Fruit fly (Drosophila melanogaster) whole organism, embryonic: ENCODE data around the gene pnt.

ENCODE experiments used
- Blimp-1 ChIP-seq: fragments of 200-800 bp; sonication (Bioruptor generic); optimal IDR thresholded peaks from 3 replicates; lab custom pipeline; 2018; ENCODE audit warnings: missing biosample characterization, missing genetic modification characterization, mild to moderate bottlenecking, moderate library complexity, missing genetic modification reagents
- bbx ChIP-seq: fragments of 200-800 bp; sonication (Bioruptor generic); IDR thresholded peaks from 2 replicates; pipeline ENCODE4 v1.3.6; 2022; ENCODE audit warnings: missing biosample characterization, missing genetic modification characterization; ENCODE audit not compliant: partially characterized antibody
- ind ChIP-seq: fragments of 200-800 bp; sonication (Bioruptor generic); optimal IDR thresholded peaks from 3 replicates; lab custom pipeline; 2016; ENCODE audit warnings: missing biosample characterization, missing genetic modification characterization

DNA sequence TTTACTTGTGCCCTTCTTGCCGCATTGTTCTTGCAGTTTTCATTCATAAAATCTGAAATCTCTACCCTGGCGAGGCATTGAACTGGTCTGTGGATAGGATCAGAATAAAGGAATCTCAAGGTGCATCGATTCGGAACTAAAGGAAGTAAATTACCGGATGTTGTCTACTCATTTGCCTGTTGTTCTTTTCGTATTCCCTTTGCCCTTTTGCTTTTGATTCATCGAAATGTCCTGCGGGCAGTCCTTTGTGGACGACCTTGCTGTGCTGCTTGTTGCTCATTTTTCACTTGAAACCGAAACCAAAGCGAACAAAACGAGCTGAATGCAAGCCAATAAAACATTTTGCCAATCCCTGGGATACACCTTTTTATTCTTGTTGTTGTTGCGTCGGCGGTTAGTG is 44.7 kb downstream of the pnt start:
- TF ChIP-seq ind (GFP tag; lab: Kevin White, UChicago): no peak
- TF ChIP-seq Blimp-1 (GFP tag; lab: Kevin White, UChicago): no peak
- no peak for TF ChIP-seq bbx
